Worm (Caenorhabditis elegans) whole organism, L2 larva: ENCODE measurements around the gene nhr-79.

Experiments
- C34F6.9 ChIP-seq: fragments of 150-350 bp; optimal IDR thresholded peaks from 2 replicates; lab custom pipeline; 2014; ENCODE audit warnings: missing biosample characterization, missing genetic modification characterization
- ZK546.5 ChIP-seq: sonication (generic microtip); optimal IDR thresholded peaks from 2 replicates; lab custom pipeline; 2017; ENCODE audit warnings: missing biosample characterization, missing genetic modification characterization
- aly-2 ChIP-seq: fragments of 150-350 bp; optimal IDR thresholded peaks from 2 replicates; lab custom pipeline; 2014; ENCODE audit warnings: missing biosample characterization, missing genetic modification characterization
- ama-1 ChIP-seq: fragments of 150-350 bp; optimal IDR thresholded peaks from 2 replicates; lab custom pipeline; 2018; ENCODE audit warnings: inconsistent platforms
- ceh-16 ChIP-seq: fragments of 150-350 bp; optimal IDR thresholded peaks from 2 replicates; lab custom pipeline; 2014; ENCODE audit warnings: missing biosample characterization, missing genetic modification characterization
- lin-13 ChIP-seq: fragments of 150-350 bp; optimal IDR thresholded peaks from 2 replicates; lab custom pipeline; 2014; ENCODE audit warnings: missing biosample characterization, missing genetic modification reagents, missing genetic modification characterization
- lsy-2 ChIP-seq, 2 experiments: fragments of 150-350 bp in 1 of 2; sonication (generic microtip) in 1 of 2; optimal IDR thresholded peaks; 2 replicates each; lab custom pipeline; 2014 to 2017; ENCODE audit warnings: missing biosample characterization in 2 of 2, missing genetic modification characterization in 2 of 2
- nhr-23 ChIP-seq: fragments of 150-350 bp; optimal IDR thresholded peaks from 2 replicates; lab custom pipeline; 2014; ENCODE audit warnings: missing biosample characterization, missing genetic modification reagents, missing genetic modification characterization
- nhr-237 ChIP-seq: fragments of 150-350 bp; optimal IDR thresholded peaks from 2 replicates; lab custom pipeline; 2014; ENCODE audit warnings: missing biosample characterization, missing genetic modification characterization
- nhr-6 ChIP-seq: fragments of 150-350 bp; optimal IDR thresholded peaks from 2 replicates; lab custom pipeline; 2014; ENCODE audit warnings: missing biosample characterization, missing genetic modification characterization
- nhr-77 ChIP-seq: fragments of 150-350 bp; optimal IDR thresholded peaks from 2 replicates; lab custom pipeline; 2014; ENCODE audit warnings: missing biosample characterization, missing genetic modification characterization
- skn-1 ChIP-seq: sonication (generic microtip); optimal IDR thresholded peaks from 2 replicates; lab custom pipeline; 2017; ENCODE audit warnings: missing biosample characterization, missing genetic modification characterization
- zag-1 ChIP-seq: fragments of 150-350 bp; optimal IDR thresholded peaks from 2 replicates; lab custom pipeline; 2014; ENCODE audit warnings: missing biosample characterization, missing genetic modification characterization

ce11 chrV:19217675-19218074 is 6.0 kb upstream of the nhr-79 start, which contains the start of gene oac-49:
- TF ChIP-seq zag-1 (tag; lab: Kevin White, UChicago) (no peak), aly-2 (tag; lab: Kevin White, UChicago) (no peak), nhr-237 (no peak), lsy-2 (tag; optimal IDR thresholded peaks at IDR 0.05; lab: Kevin White, UChicago) (no peak), ZK546.5 (tag; lab: Kevin White, UChicago) (no peak), nhr-77 (no peak), ama-1 (no peak), nhr-23 (tag; lab: Kevin White, UChicago) (no peak), ceh-16 (no peak), nhr-6 (tag; lab: Kevin White, UChicago) (no peak), C34F6.9 (no peak), skn-1 (tag; lab: Kevin White, UChicago) (no peak), lin-13 (GFP tag; lab: Kevin White, UChicago) (no peak)
